Worm (Caenorhabditis elegans): ENCODE measurements around the gene F46B6.9.
A peak's percentile ranks its signal among the peaks of the same experiment; 100 is the strongest.

The F46B6.9 gene

DNA sequence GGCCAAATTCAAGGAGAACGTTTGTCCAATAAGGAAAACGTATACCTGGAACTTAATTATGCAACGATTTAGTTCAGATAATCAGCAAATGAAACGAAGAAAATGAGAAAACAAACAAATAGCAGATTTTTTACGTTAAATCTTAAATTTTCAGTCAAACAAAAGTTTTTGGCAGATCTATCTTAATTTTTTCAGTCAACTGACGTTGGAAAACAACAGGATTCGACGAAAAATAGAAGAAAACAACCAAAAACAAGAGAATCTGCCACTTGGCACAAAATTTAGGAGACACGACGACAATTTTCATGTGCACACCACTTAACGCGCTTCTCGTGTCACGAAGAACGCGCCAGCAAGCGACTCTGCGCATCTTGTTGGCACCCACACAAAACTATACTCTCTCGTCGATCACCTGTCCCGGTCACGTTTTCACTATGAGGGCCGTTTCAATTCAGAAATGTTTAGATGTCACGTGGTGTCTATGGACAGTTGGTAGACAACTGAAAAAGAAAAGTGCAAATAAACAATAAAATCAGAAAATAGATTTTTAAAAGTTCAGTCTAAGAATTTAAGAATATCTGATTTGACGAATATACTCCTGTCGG, 6.9 kb upstream of the F46B6.9 start, which contains the start of gene ztf-7 (continued):
- TF ChIP-seq Y79H2A.3 (GFP tag; conservative IDR thresholded peaks at IDR 0.05), result no peak
- TF ChIP-seq bed-1 (GFP tag; IDR thresholded peaks at IDR 0.05), result 0 out of 2 replicates have a peak, but pooled peaks have one; percentile 75
- no peak for TF ChIP-seq F10E7.11 (tag; optimal IDR thresholded peaks at IDR 0.05)
- TF ChIP-seq dpl-1 (GFP tag; optimal IDR thresholded peaks at IDR 0.05), result peak; percentile 49
- no peak for TF ChIP-seq die-1 (tag; optimal IDR thresholded peaks at IDR 0.05)
- TF ChIP-seq Y67H2A.10 (GFP tag; conservative IDR thresholded peaks at IDR 0.05), result peak; percentile 81
- TF ChIP-seq ztf-28 (GFP tag; IDR thresholded peaks at IDR 0.05), result no peak
- TF ChIP-seq zim-3 (tag; optimal IDR thresholded peaks at IDR 0.05), result no peak
- peak; percentile 92 for TF ChIP-seq rcor-1 (GFP tag; IDR thresholded peaks at IDR 0.05)
- no peak for TF ChIP-seq zfh-2 (GFP tag; conservative IDR thresholded peaks at IDR 0.05)
- peak; percentile 54; the same call in 1 of the 2 replicates for TF ChIP-seq C17E4.6 (GFP tag; IDR thresholded peaks at IDR 0.05)
- TF ChIP-seq F22D6.2 (tag; optimal IDR thresholded peaks at IDR 0.05), result peak; percentile 87
- TF ChIP-seq hmg-1.2 (GFP tag; IDR thresholded peaks at IDR 0.05), result peak; percentile 99
- peak; percentile 92 for TF ChIP-seq somi-1 (GFP tag; optimal IDR thresholded peaks at IDR 0.05)
- no peak for TF ChIP-seq T07F8.4 (tag; optimal IDR thresholded peaks at IDR 0.05)
- no peak for TF ChIP-seq nfya-2 (GFP tag; IDR thresholded peaks at IDR 0.05)
- peak; percentile 67 for TF ChIP-seq snpc-4 (GFP tag; optimal IDR thresholded peaks at IDR 0.05)
- peak in 3 of 4 experiments; percentile 77 to 87 (median 84) for TF ChIP-seq snpc-4 (tag; optimal IDR thresholded peaks at IDR 0.05)
- TF ChIP-seq cebp-2 (GFP tag; IDR thresholded peaks at IDR 0.05), result peak; percentile 65; the same call in 1 of the 2 replicates
- TF ChIP-seq lir-1 (GFP tag; conservative IDR thresholded peaks at IDR 0.05), result peak; percentile 89
- peak; percentile 37; the same call in 1 of the 2 replicates for TF ChIP-seq ceh-91 (GFP tag; IDR thresholded peaks at IDR 0.05)
- peak; percentile 55 for TF ChIP-seq F23B12.7 (tag; optimal IDR thresholded peaks at IDR 0.05; ENCODE audit: insufficient read depth)
- TF ChIP-seq efl-1 (GFP tag; optimal IDR thresholded peaks at IDR 0.05), result peak; percentile 36
- TF ChIP-seq B0336.3 (GFP tag; IDR thresholded peaks at IDR 0.05), result peak; percentile 98
- peak; percentile 61 for TF ChIP-seq athp-1 (tag; optimal IDR thresholded peaks at IDR 0.05)
- peak; percentile 90 for TF ChIP-seq chd-7 (tag; optimal IDR thresholded peaks at IDR 0.05)
- TF ChIP-seq gei-17 (GFP tag; optimal IDR thresholded peaks at IDR 0.05), result peak; percentile 89
- TF ChIP-seq hrde-1 (tag; optimal IDR thresholded peaks at IDR 0.05; ENCODE audit: borderline replicate concordance), result no peak
- peak; percentile 32 for TF ChIP-seq ceh-79 (tag; optimal IDR thresholded peaks at IDR 0.05)
- TF ChIP-seq ceh-40 (GFP tag; IDR thresholded peaks at IDR 0.05), result no peak
- TF ChIP-seq ceh-100 (GFP tag; IDR thresholded peaks at IDR 0.05), result peak; percentile 82
- TF ChIP-seq nfya-1 (tag; optimal IDR thresholded peaks at IDR 0.05; ENCODE audit: borderline replicate concordance, insufficient read depth), result no peak
- peak; percentile 90 for TF ChIP-seq Y95B8A.8 (GFP tag; IDR thresholded peaks at IDR 0.05)
- TF ChIP-seq Y53F4B.3 (GFP tag; IDR thresholded peaks at IDR 0.05), result no peak
- TF ChIP-seq Y56A3A.18 (GFP tag; IDR thresholded peaks at IDR 0.05), result peak; percentile 94
- TF ChIP-seq mxl-1 (tag; optimal IDR thresholded peaks at IDR 0.05), result no peak
- TF ChIP-seq nfyb-1 (GFP tag; IDR thresholded peaks at IDR 0.05), result peak; percentile 96
- TF ChIP-seq bed-2 (GFP tag; IDR thresholded peaks at IDR 0.05), result no peak
- no peak for TF ChIP-seq xnd-1 (tag; optimal IDR thresholded peaks at IDR 0.05)
- peak in 1 of 3 experiments; percentile 87 for TF ChIP-seq lin-35 (GFP tag; optimal IDR thresholded peaks at IDR 0.05)
- peak; percentile 75 for TF ChIP-seq cebp-1 (GFP tag; IDR thresholded peaks at IDR 0.05)
- peak; percentile 96 for TF ChIP-seq cebp-1 (tag; optimal IDR thresholded peaks at IDR 0.05)
- TF ChIP-seq hsf-1 (GFP tag; IDR thresholded peaks at IDR 0.05), result peak; percentile 62; the same call in 1 of the 2 replicates
- peak; percentile 62 for TF ChIP-seq F33H1.4 (GFP tag; IDR thresholded peaks at IDR 0.05)
- peak; percentile 51; the same call in 1 of the 2 replicates for TF ChIP-seq attf-3 (GFP tag; conservative IDR thresholded peaks at IDR 0.05)
- TF ChIP-seq F57A8.1 (GFP tag; optimal IDR thresholded peaks at IDR 0.05), result no peak
- no peak for TF ChIP-seq B0019.2 (GFP tag; conservative IDR thresholded peaks at IDR 0.05)

Measured in whole organism, young adult.